Worm (Caenorhabditis elegans): Measurements from ENCODE around the gene Y41D4B.6.
"Not testable (repeated sequence)": the region's sequence is repeated elsewhere in the genome, so short reads cannot be mapped to it uniquely, and the experiment has no call there.

ce11 chrIV:1645198-1645597, 11.7 kb downstream of the Y41D4B.6 start, which contains the start of gene nhr-274:
- TF ChIP-seq med-1 (GFP tag; optimal IDR thresholded peaks at IDR 0.05; ENCODE audit: insufficient read depth); T22C8.4 (GFP tag; IDR thresholded peaks at IDR 0.05); ztf-23 (GFP tag; IDR thresholded peaks at IDR 0.05); klf-2 (GFP tag; conservative IDR thresholded peaks at IDR 0.05): not testable (repeated sequence)
